Worm (Caenorhabditis elegans) whole organism, L4 larva: ENCODE results near the gene C17G10.7.
"Not testable (repeated sequence)": the region's sequence is repeated elsewhere in the genome, so short reads cannot be mapped to it uniquely, and the experiment has no call there.

Source experiments
- ama-1 ChIP-seq: fragments of 150-350 bp; optimal IDR thresholded peaks from 2 replicates; lab custom pipeline; 2014; ENCODE audit warnings: inconsistent platforms, mixed read lengths
- daf-16 ChIP-seq, 3 experiments: sonication (generic microtip); optimal IDR thresholded peaks; 2 replicates each; lab custom pipeline; 2016 to 2017; ENCODE audit warnings: missing genetic modification characterization in 3 of 3, missing genetic modification reagents in 3 of 3, mild to moderate bottlenecking in 2 of 3, missing compliant biosample characterization in 2 of 3, missing biosample characterization in 1 of 3, moderate library complexity in 1 of 3
- daf-8 ChIP-seq: fragments of 200-800 bp; sonication (Bioruptor generic); IDR thresholded peaks from 2 replicates; pipeline ENCODE4 v1.3.6; 2022; ENCODE audit warnings: missing genetic modification characterization, missing compliant biosample characterization
- dmd-9 ChIP-seq: fragments of 200-800 bp; sonication (Bioruptor generic); IDR thresholded peaks from 2 replicates; pipeline ENCODE4 v1.3.6; 2022; ENCODE audit warnings: missing genetic modification reagents, missing genetic modification characterization, missing compliant biosample characterization
- egl-27 ChIP-seq: sonication (generic microtip); optimal IDR thresholded peaks from 3 replicates; lab custom pipeline; 2017; ENCODE audit warnings: missing biosample characterization, missing genetic modification reagents, missing genetic modification characterization
- nhr-25 ChIP-seq: sonication (generic microtip); optimal IDR thresholded peaks from 2 replicates; lab custom pipeline; 2017; ENCODE audit warnings: missing genetic modification characterization, mild to moderate bottlenecking, missing compliant biosample characterization, antibody characterized with exemption, moderate library complexity, borderline replicate concordance; ENCODE audit not compliant: insufficient read depth
- pqm-1 ChIP-seq: sonication (generic microtip); optimal IDR thresholded peaks from 2 replicates; lab custom pipeline; 2017; ENCODE audit warnings: missing biosample characterization, missing genetic modification characterization
- ztf-11 ChIP-seq: fragments of 150-350 bp; optimal IDR thresholded peaks from 2 replicates; lab custom pipeline; 2014; ENCODE audit warnings: missing biosample characterization, missing genetic modification characterization

- not testable (repeated sequence) for TF ChIP-seq daf-8; pqm-1 (tag; lab: Kevin White, UChicago); dmd-9; nhr-25 (tag; lab: Kevin White, UChicago); ama-1 (lab: Kevin White, UChicago); ztf-11; egl-27 (tag; lab: Kevin White, UChicago); daf-16 (GFP tag; optimal IDR thresholded peaks at IDR 0.05; lab: Kevin White, UChicago); daf-16 (tag; optimal IDR thresholded peaks at IDR 0.05; lab: Kevin White, UChicago)
Observed at ce11 chrII:5622383-5622939, 14.8 kb upstream of the C17G10.7 start, which contains the start of the genes eif-3.L and npl-4.2.
